Worm (Caenorhabditis elegans) whole organism, late embryonic: Measurements from ENCODE around the gene vps-54.

Experiments used
- ahr-1 ChIP-seq: sonication (generic microtip); optimal IDR thresholded peaks from 2 replicates; lab custom pipeline; 2016; ENCODE audit warnings: missing genetic modification characterization, missing compliant biosample characterization
- ama-1 ChIP-seq: fragments of 150-350 bp; optimal IDR thresholded peaks from 2 replicates; lab custom pipeline; 2014
- ceh-30 ChIP-seq: fragments of 150-350 bp; optimal IDR thresholded peaks from 2 replicates; lab custom pipeline; 2014; ENCODE audit warnings: missing biosample characterization, missing genetic modification characterization
- elt-2 ChIP-seq: sonication (generic microtip); optimal IDR thresholded peaks from 2 replicates; lab custom pipeline; 2016; ENCODE audit warnings: missing genetic modification reagents, missing genetic modification characterization, missing compliant biosample characterization
- ets-4 ChIP-seq: sonication (generic microtip); optimal IDR thresholded peaks from 2 replicates; lab custom pipeline; 2016; ENCODE audit warnings: missing genetic modification characterization, missing compliant biosample characterization
- hlh-6 ChIP-seq: sonication (generic microtip); optimal IDR thresholded peaks from 2 replicates; lab custom pipeline; 2016; ENCODE audit warnings: missing genotype, missing genetic modification characterization, missing compliant biosample characterization
- pha-4 ChIP-seq: fragments of 150-350 bp; optimal IDR thresholded peaks from 2 replicates; lab custom pipeline; 2018; ENCODE audit warnings: missing biosample characterization, missing genetic modification reagents, missing genetic modification characterization

DNA sequence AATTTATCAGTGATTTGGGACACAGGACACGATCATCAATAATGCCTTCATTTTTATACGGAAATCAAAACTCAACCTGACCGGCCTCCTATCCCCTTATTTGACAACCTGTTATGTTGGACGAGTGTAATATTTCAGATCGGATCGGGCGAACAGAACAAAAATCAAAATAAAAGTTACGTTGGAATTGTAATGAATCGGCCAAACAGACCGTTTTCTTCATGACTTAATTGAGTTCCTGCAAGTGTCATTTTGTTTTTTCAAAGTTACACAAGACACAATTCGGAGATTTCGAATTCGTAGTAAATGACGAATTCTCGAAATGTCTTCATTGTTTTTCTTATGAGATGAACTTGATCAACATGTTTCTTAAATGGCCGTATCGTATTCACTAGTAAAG lies 21.0 kb downstream of the vps-54 start, which contains the start of gene F32G8.3:
- TF ChIP-seq pha-4 (no peak), hlh-6 (tag; lab: Kevin White, UChicago) (no peak), ahr-1 (no peak), ceh-30 (tag; lab: Kevin White, UChicago) (no peak), ets-4 (tag; lab: Kevin White, UChicago) (no peak), elt-2 (tag; lab: Kevin White, UChicago) (no peak), ama-1 (lab: Kevin White, UChicago) (no peak)
